Fruit fly (Drosophila melanogaster) whole organism, embryonic: ENCODE measurements around the gene nerfin-2.
A peak's percentile ranks its signal among the peaks of the same experiment; 100 is the strongest.

Source experiments
- Atf3 ChIP-seq: fragments of 200-800 bp; sonication (Bioruptor generic); optimal IDR thresholded peaks from 3 replicates; lab custom pipeline; 2016; ENCODE audit warnings: missing biosample characterization, missing genetic modification characterization
- Bgb ChIP-seq: fragments of 200-800 bp; sonication (Bioruptor generic); IDR thresholded peaks from 2 replicates; pipeline ENCODE4 v1.3.6; 2022; ENCODE audit warnings: missing biosample characterization, missing genetic modification characterization; ENCODE audit not compliant: partially characterized antibody
- CG10267 ChIP-seq: fragments of 200-800 bp; sonication (Bioruptor generic); optimal IDR thresholded peaks from 2 replicates; lab custom pipeline; 2018; ENCODE audit warnings: missing biosample characterization, mild to moderate bottlenecking, missing genetic modification characterization, moderate library complexity
- CG12219 ChIP-seq: fragments of 200-800 bp; sonication (Bioruptor generic); optimal IDR thresholded peaks from 3 replicates; lab custom pipeline; 2018; ENCODE audit warnings: missing biosample characterization, mild to moderate bottlenecking, missing genetic modification characterization
- CG12299 ChIP-seq: fragments of 200-800 bp; sonication (Bioruptor generic); optimal IDR thresholded peaks from 2 replicates; lab custom pipeline; 2018; ENCODE audit warnings: missing biosample characterization, mild to moderate bottlenecking, missing genetic modification characterization
- CG1233 ChIP-seq: fragments of 200-800 bp; sonication (Bioruptor generic); optimal IDR thresholded peaks from 4 replicates; lab custom pipeline; 2018; ENCODE audit warnings: missing biosample characterization, mild to moderate bottlenecking, missing genetic modification characterization
- CG14014 ChIP-seq: fragments of 200-800 bp; sonication (Bioruptor generic); IDR thresholded peaks from 2 replicates; pipeline ENCODE4 v1.3.6; 2022; ENCODE audit warnings: missing biosample characterization, missing genetic modification characterization
- CG1603 ChIP-seq: fragments of 200-800 bp; sonication (Bioruptor generic); optimal IDR thresholded peaks from 2 replicates; lab custom pipeline; 2019; ENCODE audit warnings: missing biosample characterization, mild to moderate bottlenecking, missing genetic modification characterization, moderate library complexity
- CG2202 ChIP-seq: fragments of 200-800 bp; sonication (Bioruptor generic); optimal IDR thresholded peaks from 2 replicates; lab custom pipeline; 2018; ENCODE audit warnings: missing biosample characterization, mild to moderate bottlenecking, missing genetic modification characterization
- CG2875 ChIP-seq: fragments of 200-800 bp; sonication (Bioruptor generic); optimal IDR thresholded peaks from 2 replicates; lab custom pipeline; 2017; ENCODE audit warnings: missing biosample characterization, mild to moderate bottlenecking, missing genetic modification characterization, missing genetic modification reagents
- CG33557 ChIP-seq: fragments of 200-800 bp; sonication (Bioruptor generic); optimal IDR thresholded peaks from 2 replicates; lab custom pipeline; 2019; ENCODE audit warnings: missing biosample characterization, mild to moderate bottlenecking, missing genetic modification characterization, moderate library complexity
- CG34224 ChIP-seq: fragments of 200-800 bp; sonication (Bioruptor generic); IDR thresholded peaks from 3 replicates; pipeline ENCODE4 v1.3.6; 2022; ENCODE audit warnings: missing biosample characterization, missing genetic modification characterization; ENCODE audit not compliant: partially characterized antibody
- CG6654 ChIP-seq: fragments of 200-800 bp; sonication (Bioruptor generic); optimal IDR thresholded peaks from 2 replicates; lab custom pipeline; 2017; ENCODE audit warnings: missing biosample characterization, mild to moderate bottlenecking, missing genetic modification characterization
- CG7372 ChIP-seq: fragments of 200-800 bp; sonication (Bioruptor generic); IDR thresholded peaks from 2 replicates; pipeline ENCODE4 v1.3.6; 2022; ENCODE audit warnings: missing biosample characterization, missing genetic modification characterization
- CG7839 ChIP-seq: fragments of 200-800 bp; sonication (Bioruptor generic); optimal IDR thresholded peaks from 3 replicates; lab custom pipeline; 2018; ENCODE audit warnings: missing biosample characterization, mild to moderate bottlenecking, missing genetic modification characterization, moderate library complexity
- CG7987 ChIP-seq: fragments of 200-800 bp; sonication (Bioruptor generic); optimal IDR thresholded peaks from 2 replicates; lab custom pipeline; 2018; ENCODE audit warnings: missing biosample characterization, mild to moderate bottlenecking, missing genetic modification characterization, moderate library complexity
- CG8359 ChIP-seq: fragments of 200-800 bp; sonication (Bioruptor generic); optimal IDR thresholded peaks from 2 replicates; lab custom pipeline; 2017; ENCODE audit warnings: missing biosample characterization, mild to moderate bottlenecking, missing genetic modification characterization, borderline replicate concordance
- CG9817 ChIP-seq: fragments of 200-800 bp; sonication (Bioruptor generic); optimal IDR thresholded peaks from 2 replicates; lab custom pipeline; 2018; ENCODE audit warnings: missing biosample characterization, mild to moderate bottlenecking, missing genetic modification characterization, moderate library complexity
- Doc3 ChIP-seq: fragments of 200-800 bp; sonication (Bioruptor generic); IDR thresholded peaks from 3 replicates; pipeline ENCODE4 v1.3.6; 2022; ENCODE audit warnings: missing biosample characterization, missing genetic modification characterization; ENCODE audit not compliant: partially characterized antibody
- Dp ChIP-seq: fragments of 200-800 bp; sonication (Bioruptor generic); optimal IDR thresholded peaks from 2 replicates; lab custom pipeline; 2018; ENCODE audit warnings: missing biosample characterization, mild to moderate bottlenecking, missing genetic modification characterization, moderate library complexity
- Eip74EF ChIP-seq, 2 experiments: fragments of 200-800 bp in 1 of 2; fragments of >200 bp in 1 of 2; sonication (Bioruptor generic) in 1 of 2; optimal IDR thresholded peaks; 2 replicates each; lab custom pipeline; 2017 to 2019; ENCODE audit warnings: missing biosample characterization in 2 of 2, missing genetic modification characterization in 2 of 2, mild to moderate bottlenecking in 1 of 2, moderate library complexity in 1 of 2
- Elba2 ChIP-seq: fragments of 200-800 bp; sonication (Bioruptor generic); optimal IDR thresholded peaks from 3 replicates; lab custom pipeline; 2016; ENCODE audit warnings: missing biosample characterization, missing genetic modification characterization
- Hr39 ChIP-seq: fragments of >200 bp; optimal IDR thresholded peaks from 2 replicates; lab custom pipeline; 2017
- Hsf ChIP-seq: fragments of 200-800 bp; sonication (Bioruptor generic); optimal IDR thresholded peaks from 3 replicates; lab custom pipeline; 2016; ENCODE audit warnings: missing biosample characterization, missing genetic modification characterization
- Meics ChIP-seq: fragments of 200-800 bp; sonication (Bioruptor generic); optimal IDR thresholded peaks from 2 replicates; lab custom pipeline; 2017; ENCODE audit warnings: missing biosample characterization, mild to moderate bottlenecking, missing genetic modification characterization
- Nf-YA ChIP-seq: fragments of 200-800 bp; sonication (Bioruptor generic); IDR thresholded peaks from 2 replicates; pipeline ENCODE4 v1.3.6; 2022; ENCODE audit warnings: missing biosample characterization, missing genetic modification characterization
- Oli ChIP-seq: fragments of 200-800 bp; sonication (Bioruptor generic); optimal IDR thresholded peaks from 2 replicates; lab custom pipeline; 2018; ENCODE audit warnings: missing biosample characterization, mild to moderate bottlenecking, missing genetic modification characterization, moderate library complexity
- Sin3A ChIP-seq: fragments of >200 bp; optimal IDR thresholded peaks from 2 replicates; lab custom pipeline; 2018
- Six4 ChIP-seq: fragments of 200-800 bp; sonication (Bioruptor generic); optimal IDR thresholded peaks from 2 replicates; lab custom pipeline; 2016; ENCODE audit warnings: missing biosample characterization, missing genetic modification characterization
- Sry-β ChIP-seq: fragments of 200-800 bp; sonication (Bioruptor generic); optimal IDR thresholded peaks from 2 replicates; lab custom pipeline; 2018; ENCODE audit warnings: missing biosample characterization, mild to moderate bottlenecking, missing genetic modification characterization, moderate library complexity
- Xrp1 ChIP-seq: fragments of 200-800 bp; sonication (Bioruptor generic); IDR thresholded peaks from 2 replicates; pipeline ENCODE4 v1.3.6; 2022; ENCODE audit warnings: missing biosample characterization, missing genetic modification characterization
- dm ChIP-seq: fragments of 200-800 bp; sonication (Bioruptor generic); optimal IDR thresholded peaks from 3 replicates; lab custom pipeline; 2016; ENCODE audit warnings: missing biosample characterization, missing genetic modification characterization
- en ChIP-seq: fragments of 200-800 bp; sonication (Bioruptor generic); optimal IDR thresholded peaks from 2 replicates; lab custom pipeline; 2016; ENCODE audit warnings: missing biosample characterization, missing genetic modification characterization
- fu2 ChIP-seq: fragments of 200-800 bp; sonication (Bioruptor generic); optimal IDR thresholded peaks from 2 replicates; lab custom pipeline; 2016; ENCODE audit warnings: missing biosample characterization, missing genetic modification characterization
- gt ChIP-seq: fragments of 200-800 bp; sonication (Bioruptor generic); IDR thresholded peaks from 2 replicates; pipeline ENCODE4 v1.3.6; 2022; ENCODE audit warnings: missing biosample characterization, missing genetic modification characterization
- ind ChIP-seq: fragments of 200-800 bp; sonication (Bioruptor generic); optimal IDR thresholded peaks from 3 replicates; lab custom pipeline; 2016; ENCODE audit warnings: missing biosample characterization, missing genetic modification characterization
- inv ChIP-seq: fragments of 200-800 bp; sonication (Bioruptor generic); IDR thresholded peaks from 2 replicates; pipeline ENCODE4 v1.3.6; 2022; ENCODE audit warnings: missing biosample characterization, missing genetic modification characterization; ENCODE audit not compliant: partially characterized antibody
- mam ChIP-seq: fragments of 200-800 bp; sonication (Bioruptor generic); optimal IDR thresholded peaks from 3 replicates; lab custom pipeline; 2016; ENCODE audit warnings: missing biosample characterization, missing genetic modification characterization
- mld ChIP-seq: fragments of 200-800 bp; sonication (Bioruptor generic); IDR thresholded peaks from 3 replicates; pipeline ENCODE4 v1.3.6; 2022; ENCODE audit warnings: missing biosample characterization, missing genetic modification characterization; ENCODE audit not compliant: partially characterized antibody
- oc ChIP-seq: fragments of 200-800 bp; sonication (Bioruptor generic); optimal IDR thresholded peaks from 2 replicates; lab custom pipeline; 2018; ENCODE audit warnings: missing biosample characterization, mild to moderate bottlenecking, missing genetic modification characterization, moderate library complexity
- pfk ChIP-seq: fragments of 200-800 bp; sonication (Bioruptor generic); optimal IDR thresholded peaks from 2 replicates; lab custom pipeline; 2018; ENCODE audit warnings: missing biosample characterization, mild to moderate bottlenecking, missing genetic modification characterization, moderate library complexity
- psq ChIP-seq: fragments of 200-800 bp; sonication (Bioruptor generic); optimal IDR thresholded peaks from 2 replicates; lab custom pipeline; 2017; ENCODE audit warnings: missing biosample characterization, missing genetic modification characterization
- pum ChIP-seq: fragments of 200-800 bp; sonication (Bioruptor generic); optimal IDR thresholded peaks from 2 replicates; lab custom pipeline; 2016; ENCODE audit warnings: missing biosample characterization, missing genetic modification characterization
- rib ChIP-seq: fragments of 200-800 bp; sonication (Bioruptor generic); IDR thresholded peaks from 2 replicates; pipeline ENCODE4 v1.3.6; 2022; ENCODE audit warnings: missing biosample characterization, missing genetic modification characterization
- shn ChIP-seq: fragments of 200-800 bp; sonication (Bioruptor generic); optimal IDR thresholded peaks from 3 replicates; lab custom pipeline; 2016; ENCODE audit warnings: missing biosample characterization, missing genetic modification characterization
- slou ChIP-seq: fragments of 200-800 bp; sonication (Bioruptor generic); optimal IDR thresholded peaks from 3 replicates; lab custom pipeline; 2016; ENCODE audit warnings: missing biosample characterization, missing genetic modification characterization
- tap ChIP-seq: fragments of 200-800 bp; optimal IDR thresholded peaks from 3 replicates; lab custom pipeline; 2019; ENCODE audit warnings: missing biosample characterization, mild to moderate bottlenecking, missing genetic modification characterization, moderate library complexity
- tll ChIP-seq, 2 experiments: fragments of 200-800 bp in 1 of 2; fragments of >200 bp in 1 of 2; sonication (Bioruptor generic) in 1 of 2; optimal IDR thresholded peaks; 2 replicates each; lab custom pipeline; 2017 to 2019; ENCODE audit warnings: missing biosample characterization in 2 of 2, missing genetic modification characterization in 2 of 2, mild to moderate bottlenecking in 1 of 2, moderate library complexity in 1 of 2
- usp ChIP-seq: fragments of >200 bp; optimal IDR thresholded peaks from 2 replicates; lab custom pipeline; 2017; ENCODE audit warnings: missing biosample characterization, missing genetic modification characterization
- zen ChIP-seq: fragments of 200-800 bp; sonication (Bioruptor generic); optimal IDR thresholded peaks from 3 replicates; lab custom pipeline; 2018; ENCODE audit warnings: missing biosample characterization, mild to moderate bottlenecking, missing genetic modification characterization, moderate library complexity

The nerfin-2 gene

DNA sequence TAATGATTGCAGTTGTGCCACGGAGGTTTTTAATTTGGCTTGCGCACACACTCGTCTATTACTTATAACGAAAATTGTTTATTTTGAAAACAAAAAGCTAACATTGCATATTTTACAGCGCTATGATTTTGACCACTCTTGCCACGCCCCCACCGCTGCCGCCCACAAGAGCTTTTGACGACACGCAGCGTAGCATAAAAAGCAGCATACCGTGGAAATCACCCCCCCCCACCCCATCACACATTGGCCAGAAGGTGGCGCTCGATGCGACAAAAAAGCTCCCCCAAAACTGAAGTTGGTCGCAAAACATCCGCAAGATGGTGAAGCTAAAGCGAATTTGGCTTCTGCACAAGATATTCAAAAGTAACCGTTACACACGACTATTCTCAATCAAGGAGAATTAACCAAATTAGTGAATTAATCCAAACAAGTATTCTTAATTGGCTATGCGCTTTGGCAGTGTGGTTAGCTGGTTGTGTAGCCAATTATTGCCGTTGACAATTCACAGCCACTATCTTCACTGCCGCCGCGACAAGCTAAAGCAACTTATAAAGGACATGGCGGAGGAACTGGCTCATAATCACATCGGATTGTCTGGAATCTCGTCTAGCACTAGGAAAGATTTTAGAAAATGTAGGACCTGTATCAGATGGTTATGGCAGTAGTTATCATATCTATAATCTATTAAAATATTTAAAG, 29.7 kb downstream of the nerfin-2 start (continued):
- TF ChIP-seq Hsf (GFP tag; lab: Kevin White, UChicago): no peak
- TF ChIP-seq Doc3: no peak
- TF ChIP-seq tll (GFP tag; optimal IDR thresholded peaks at IDR 0.05; lab: Kevin White, UChicago): no peak
- no peak for TF ChIP-seq pum (GFP tag; lab: Kevin White, UChicago)
- no peak for TF ChIP-seq Nf-YA
- TF ChIP-seq CG6654 (GFP tag; lab: Kevin White, UChicago): no peak
- TF ChIP-seq CG7372: no peak
- TF ChIP-seq fu2 (GFP tag; lab: Kevin White, UChicago): no peak
- TF ChIP-seq CG14014 (GFP tag; lab: Robert Waterston, UW): peak; percentile 40; the same call in 1 of the 2 replicates
- no peak for TF ChIP-seq zen (tag; lab: Kevin White, UChicago)
- TF ChIP-seq Six4 (GFP tag; lab: Kevin White, UChicago): peak; percentile 33
- TF ChIP-seq CG7987 (GFP tag; lab: Kevin White, UChicago): peak; percentile 78
- no peak for TF ChIP-seq shn
- TF ChIP-seq Xrp1 (GFP tag; lab: Robert Waterston, UW): no peak
- TF ChIP-seq pfk (GFP tag; lab: Kevin White, UChicago): no peak
- no peak for TF ChIP-seq mld (GFP tag; lab: Robert Waterston, UW)
- TF ChIP-seq Elba2 (GFP tag; lab: Kevin White, UChicago): no peak
- no peak for TF ChIP-seq inv (GFP tag; lab: Robert Waterston, UW)
- no peak for TF ChIP-seq tap (tag; lab: Kevin White, UChicago)
- no peak for TF ChIP-seq Hr39 (lab: Kevin White, UChicago)
- TF ChIP-seq psq: no peak
- no peak for TF ChIP-seq gt (GFP tag; lab: Robert Waterston, UW)
- TF ChIP-seq CG34224: no peak
- peak; percentile 45 for TF ChIP-seq CG7839 (tag; lab: Kevin White, UChicago)
- no peak for TF ChIP-seq CG2875 (GFP tag; lab: Kevin White, UChicago)
- TF ChIP-seq usp (GFP tag; lab: Kevin White, UChicago): no peak
- TF ChIP-seq CG1603 (tag; lab: Kevin White, UChicago): peak; percentile 45
- TF ChIP-seq ind (GFP tag; lab: Kevin White, UChicago): peak; percentile 50
- TF ChIP-seq Eip74EF (GFP tag; optimal IDR thresholded peaks at IDR 0.05; lab: Kevin White, UChicago): no peak
- no peak for TF ChIP-seq CG2202
- TF ChIP-seq Atf3 (GFP tag; lab: Kevin White, UChicago): no peak
- TF ChIP-seq Dp (GFP tag; lab: Kevin White, UChicago): peak; percentile 36
- no peak for TF ChIP-seq Sry-β (GFP tag; lab: Kevin White, UChicago)
- TF ChIP-seq dm (GFP tag; lab: Kevin White, UChicago): no peak
- TF ChIP-seq en (GFP tag; lab: Kevin White, UChicago): no peak
- TF ChIP-seq mam (GFP tag; lab: Kevin White, UChicago): peak; percentile 3
- no peak for TF ChIP-seq CG8359 (GFP tag; lab: Kevin White, UChicago)
- no peak for TF ChIP-seq Sin3A
- no peak for TF ChIP-seq rib (GFP tag; lab: Robert Waterston, UW)
- TF ChIP-seq oc: no peak
- no peak for TF ChIP-seq CG9817 (tag; lab: Kevin White, UChicago)
- TF ChIP-seq CG10267 (tag; lab: Kevin White, UChicago): no peak
- TF ChIP-seq Meics (GFP tag; lab: Kevin White, UChicago): peak; percentile 51
- TF ChIP-seq slou (GFP tag; lab: Kevin White, UChicago): no peak
- TF ChIP-seq CG1233 (GFP tag; lab: Kevin White, UChicago): peak; percentile 14
- TF ChIP-seq CG12299 (tag; lab: Kevin White, UChicago): no peak
- no peak for TF ChIP-seq CG33557 (GFP tag; lab: Kevin White, UChicago)
- TF ChIP-seq CG12219 (GFP tag; lab: Kevin White, UChicago): no peak
- TF ChIP-seq Oli (tag; lab: Kevin White, UChicago): no peak
- peak; percentile 56; the same call in 1 of the 2 replicates for TF ChIP-seq Bgb (GFP tag; lab: Robert Waterston, UW)
